Worm (Caenorhabditis elegans) whole organism, L2 larva: ENCODE results near the gene egg-2.
A peak's percentile ranks its signal among the peaks of the same experiment; 100 is the strongest.

Experiments used
- C34F6.9 ChIP-seq: fragments of 150-350 bp; optimal IDR thresholded peaks from 2 replicates; lab custom pipeline; 2014; ENCODE audit warnings: missing biosample characterization, missing genetic modification characterization
- F13H6.1 ChIP-seq: sonication (generic microtip); optimal IDR thresholded peaks from 2 replicates; lab custom pipeline; 2016; ENCODE audit warnings: missing genetic modification characterization, missing compliant biosample characterization
- R02D3.7 ChIP-seq: fragments of 150-350 bp; optimal IDR thresholded peaks from 2 replicates; lab custom pipeline; 2014; ENCODE audit warnings: missing biosample characterization, missing genetic modification characterization
- ZK546.5 ChIP-seq: sonication (generic microtip); optimal IDR thresholded peaks from 2 replicates; lab custom pipeline; 2017; ENCODE audit warnings: missing biosample characterization, missing genetic modification characterization
- alr-1 ChIP-seq: fragments of 150-350 bp; optimal IDR thresholded peaks from 2 replicates; lab custom pipeline; 2014; ENCODE audit warnings: missing biosample characterization, missing genetic modification characterization
- aly-2 ChIP-seq: fragments of 150-350 bp; optimal IDR thresholded peaks from 2 replicates; lab custom pipeline; 2014; ENCODE audit warnings: missing biosample characterization, missing genetic modification characterization
- ama-1 ChIP-seq: fragments of 150-350 bp; optimal IDR thresholded peaks from 2 replicates; lab custom pipeline; 2018; ENCODE audit warnings: inconsistent platforms
- blmp-1 ChIP-seq: sonication (generic microtip); optimal IDR thresholded peaks from 2 replicates; lab custom pipeline; 2017; ENCODE audit warnings: missing genetic modification characterization, mild to moderate bottlenecking, missing compliant biosample characterization, antibody characterized with exemption, moderate library complexity; ENCODE audit not compliant: insufficient read depth
- ceh-16 ChIP-seq: fragments of 150-350 bp; optimal IDR thresholded peaks from 2 replicates; lab custom pipeline; 2014; ENCODE audit warnings: missing biosample characterization, missing genetic modification characterization
- ceh-82 ChIP-seq: fragments of 150-350 bp; optimal IDR thresholded peaks from 2 replicates; lab custom pipeline; 2014; ENCODE audit warnings: missing biosample characterization, missing genetic modification characterization
- dmd-4 ChIP-seq: sonication (generic microtip); optimal IDR thresholded peaks from 2 replicates; lab custom pipeline; 2017; ENCODE audit warnings: missing biosample characterization, missing genetic modification characterization
- elt-1 ChIP-seq: fragments of 150-350 bp; optimal IDR thresholded peaks from 2 replicates; lab custom pipeline; 2014; ENCODE audit warnings: missing biosample characterization, missing genetic modification characterization
- fos-1 ChIP-seq: fragments of 150-350 bp; optimal IDR thresholded peaks from 2 replicates; lab custom pipeline; 2014; ENCODE audit warnings: missing biosample characterization, missing genetic modification characterization
- lin-13 ChIP-seq: fragments of 150-350 bp; optimal IDR thresholded peaks from 2 replicates; lab custom pipeline; 2014; ENCODE audit warnings: missing biosample characterization, missing genetic modification reagents, missing genetic modification characterization
- lin-39 ChIP-seq: fragments of 150-350 bp; optimal IDR thresholded peaks from 2 replicates; lab custom pipeline; 2014; ENCODE audit warnings: missing biosample characterization, missing genetic modification reagents, missing genetic modification characterization
- lsy-2 ChIP-seq, 2 experiments: fragments of 150-350 bp in 1 of 2; sonication (generic microtip) in 1 of 2; optimal IDR thresholded peaks; 2 replicates each; lab custom pipeline; 2014 to 2017; ENCODE audit warnings: missing biosample characterization in 2 of 2, missing genetic modification characterization in 2 of 2
- mab-5 ChIP-seq: fragments of 150-350 bp; optimal IDR thresholded peaks from 2 replicates; lab custom pipeline; 2014; ENCODE audit warnings: missing biosample characterization, missing genetic modification characterization
- nhr-11 ChIP-seq: fragments of 150-350 bp; optimal IDR thresholded peaks from 2 replicates; lab custom pipeline; 2014; ENCODE audit warnings: missing biosample characterization, missing genetic modification characterization
- nhr-129 ChIP-seq: fragments of 150-350 bp; optimal IDR thresholded peaks from 2 replicates; lab custom pipeline; 2014; ENCODE audit warnings: missing biosample characterization, missing genetic modification characterization
- nhr-21 ChIP-seq: fragments of 150-350 bp; optimal IDR thresholded peaks from 2 replicates; lab custom pipeline; 2014; ENCODE audit warnings: missing biosample characterization, missing genetic modification characterization
- nhr-23 ChIP-seq: fragments of 150-350 bp; optimal IDR thresholded peaks from 2 replicates; lab custom pipeline; 2014; ENCODE audit warnings: missing biosample characterization, missing genetic modification reagents, missing genetic modification characterization
- nhr-237 ChIP-seq: fragments of 150-350 bp; optimal IDR thresholded peaks from 2 replicates; lab custom pipeline; 2014; ENCODE audit warnings: missing biosample characterization, missing genetic modification characterization
- nhr-25 ChIP-seq: fragments of 150-350 bp; sonication (generic microtip); optimal IDR thresholded peaks from 3 replicates; lab custom pipeline; 2014; ENCODE audit warnings: missing biosample characterization, missing genetic modification characterization
- nhr-6 ChIP-seq: fragments of 150-350 bp; optimal IDR thresholded peaks from 2 replicates; lab custom pipeline; 2014; ENCODE audit warnings: missing biosample characterization, missing genetic modification characterization
- peb-1 ChIP-seq: fragments of 150-350 bp; optimal IDR thresholded peaks from 2 replicates; lab custom pipeline; 2014; ENCODE audit warnings: missing biosample characterization, missing genetic modification characterization
- sem-4 ChIP-seq: fragments of 150-350 bp; optimal IDR thresholded peaks from 2 replicates; lab custom pipeline; 2014; ENCODE audit warnings: missing biosample characterization, missing genetic modification reagents, missing genetic modification characterization
- skn-1 ChIP-seq: sonication (generic microtip); optimal IDR thresholded peaks from 2 replicates; lab custom pipeline; 2017; ENCODE audit warnings: missing biosample characterization, missing genetic modification characterization
- sma-3 ChIP-seq: sonication (generic microtip); optimal IDR thresholded peaks from 2 replicates; lab custom pipeline; 2016; ENCODE audit warnings: missing genetic modification reagents, missing genetic modification characterization, missing compliant biosample characterization
- sma-9 ChIP-seq, 2 experiments: fragments of 150-350 bp in 1 of 2; sonication (generic microtip) in 1 of 2; optimal IDR thresholded peaks; 2 replicates each; lab custom pipeline; 2014 to 2016; ENCODE audit warnings: missing genetic modification characterization in 2 of 2, mild to moderate bottlenecking in 1 of 2, missing biosample characterization in 1 of 2, missing compliant biosample characterization in 1 of 2, missing genetic modification reagents in 1 of 2, moderate library complexity in 1 of 2
- snpc-4 ChIP-seq: fragments of 150-350 bp; optimal IDR thresholded peaks from 2 replicates; lab custom pipeline; 2014; ENCODE audit warnings: missing biosample characterization, missing genetic modification characterization
- unc-39 ChIP-seq: fragments of 150-350 bp; optimal IDR thresholded peaks from 2 replicates; lab custom pipeline; 2014; ENCODE audit warnings: missing biosample characterization, missing genetic modification characterization
- unc-62 ChIP-seq: fragments of 150-350 bp; optimal IDR thresholded peaks from 2 replicates; lab custom pipeline; 2014; ENCODE audit warnings: missing biosample characterization, missing genetic modification reagents, missing genetic modification characterization
- zag-1 ChIP-seq: fragments of 150-350 bp; optimal IDR thresholded peaks from 2 replicates; lab custom pipeline; 2014; ENCODE audit warnings: missing biosample characterization, missing genetic modification characterization
- ztf-1 ChIP-seq: fragments of 200-800 bp; sonication (Bioruptor generic); conservative IDR thresholded peaks from 2 replicates; pipeline ENCODE4 v1.3.6; 2022; ENCODE audit warnings: missing genetic modification characterization, missing compliant biosample characterization
- ztf-11 ChIP-seq: sonication (generic microtip); optimal IDR thresholded peaks from 2 replicates; lab custom pipeline; 2017; ENCODE audit warnings: missing biosample characterization, missing genetic modification characterization
- ztf-4 ChIP-seq: fragments of 150-350 bp; optimal IDR thresholded peaks from 2 replicates; lab custom pipeline; 2014; ENCODE audit warnings: missing biosample characterization, missing genetic modification characterization

Gene egg-2

ce11 chrIII:7100001-7100400 is 39.6 kb upstream of the egg-2 start, which contains the start of gene ZK418.11:
TSS of gene ZK418.11 (plus strand) at chrIII:7100289.
- TF ChIP-seq lsy-2 (tag; optimal IDR thresholded peaks at IDR 0.05; lab: Kevin White, UChicago) (no peak), nhr-129 (tag; lab: Kevin White, UChicago) (no peak), nhr-21 (no peak), sma-9 (GFP tag; optimal IDR thresholded peaks at IDR 0.05; lab: Kevin White, UChicago) (no peak), sma-9 (tag; optimal IDR thresholded peaks at IDR 0.05; lab: Kevin White, UChicago) (no peak), dmd-4 (tag; lab: Kevin White, UChicago) (no peak), zag-1 (no peak), ama-1 (lab: Kevin White, UChicago) (no peak), nhr-23 (tag; lab: Kevin White, UChicago) (no peak), ztf-11 (tag; lab: Kevin White, UChicago) (no peak), ceh-16 (tag; lab: Kevin White, UChicago) (no peak)

- TF ChIP-seq F13H6.1 (no peak), nhr-25 (tag; lab: Kevin White, UChicago) (no peak), ztf-11 (tag; lab: Kevin White, UChicago) (no peak), blmp-1 (tag; lab: Kevin White, UChicago) (no peak), dmd-4 (tag; lab: Kevin White, UChicago) (no peak), unc-39 (tag; lab: Kevin White, UChicago) (no peak), sma-9 (GFP tag; optimal IDR thresholded peaks at IDR 0.05; lab: Kevin White, UChicago) (no peak), sma-9 (tag; optimal IDR thresholded peaks at IDR 0.05; lab: Kevin White, UChicago) (no peak), ama-1 (lab: Kevin White, UChicago) (no peak), skn-1 (no peak), fos-1 (no peak), peb-1 (tag; lab: Kevin White, UChicago) (no peak), sem-4 (tag; lab: Kevin White, UChicago) (no peak), snpc-4 (tag; lab: Kevin White, UChicago) (no peak), nhr-129 (tag; lab: Kevin White, UChicago) (no peak), elt-1 (tag; lab: Kevin White, UChicago) (no peak), zag-1 (no peak), aly-2 (tag; lab: Kevin White, UChicago) (no peak), ZK546.5 (tag; lab: Kevin White, UChicago) (no peak), lin-13 (no peak), lin-39 (no peak)
These were observed 36.1 kb upstream of the egg-2 start for ce11 chrIII:7096481-7096880.

- peak; percentile 20 for TF ChIP-seq sma-9 (GFP tag; optimal IDR thresholded peaks at IDR 0.05; lab: Kevin White, UChicago)
- TF ChIP-seq sma-9 (tag; optimal IDR thresholded peaks at IDR 0.05; lab: Kevin White, UChicago) = no peak
- no peak for TF ChIP-seq F13H6.1
- peak in 1 of 2 experiments; percentile 4 for TF ChIP-seq lsy-2 (tag; optimal IDR thresholded peaks at IDR 0.05; lab: Kevin White, UChicago)
These were observed 34.8 kb upstream of the egg-2 start, which contains the start of gene nhr-9 for ce11 chrIII:7095156-7095555. TSS of gene nhr-9 (plus strand) at chrIII:7095462.

ce11 chrIII:7091042-7091441 is 30.7 kb upstream of the egg-2 start, which contains the start of gene ZK418.2:
TSS of gene ZK418.2 (plus strand) at chrIII:7091342.
- TF ChIP-seq ztf-4 (tag; lab: Kevin White, UChicago) (no peak), unc-62 (no peak), blmp-1 (tag; lab: Kevin White, UChicago) (no peak), nhr-129 (tag; lab: Kevin White, UChicago) (no peak), ama-1 (lab: Kevin White, UChicago) (no peak)

- TF ChIP-seq sma-3 (GFP tag; lab: Kevin White, UChicago) (no peak), lsy-2 (tag; optimal IDR thresholded peaks at IDR 0.05; lab: Kevin White, UChicago) (peak in 1 of 2 experiments; percentile 16), sma-9 (GFP tag; optimal IDR thresholded peaks at IDR 0.05; lab: Kevin White, UChicago) (peak; percentile 5), sma-9 (tag; optimal IDR thresholded peaks at IDR 0.05; lab: Kevin White, UChicago) (no peak), nhr-25 (tag; lab: Kevin White, UChicago) (no peak), C34F6.9 (peak; percentile 33), nhr-129 (tag; lab: Kevin White, UChicago) (no peak), nhr-21 (peak; percentile 16)
These were observed 30.2 kb upstream of the egg-2 start, which contains the start of gene ZK418.10 for ce11 chrIII:7090545-7090944. TSS of gene ZK418.10 (minus strand) at chrIII:7090692.

- no peak for TF ChIP-seq ceh-16 (tag; lab: Kevin White, UChicago)
- TF ChIP-seq C34F6.9 = peak; percentile 66
- peak; percentile 50 for TF ChIP-seq fos-1
- TF ChIP-seq ama-1 (lab: Kevin White, UChicago) = no peak
- TF ChIP-seq lin-39 = no peak
- TF ChIP-seq R02D3.7 = no peak
- no peak for TF ChIP-seq nhr-25 (tag; lab: Kevin White, UChicago)
- no peak for TF ChIP-seq aly-2 (tag; lab: Kevin White, UChicago)
- TF ChIP-seq nhr-11 (tag; lab: Kevin White, UChicago) = no peak
- no peak for TF ChIP-seq zag-1
- TF ChIP-seq ztf-1 (GFP tag; lab: Robert Waterston, UW) = no peak
- TF ChIP-seq nhr-6 = no peak
- TF ChIP-seq sma-3 (GFP tag; lab: Kevin White, UChicago) = peak; percentile 84
- TF ChIP-seq alr-1 (tag; lab: Kevin White, UChicago) = no peak
- no peak for TF ChIP-seq ZK546.5 (tag; lab: Kevin White, UChicago)
- no peak for TF ChIP-seq unc-62
- TF ChIP-seq snpc-4 (tag; lab: Kevin White, UChicago) = no peak
- TF ChIP-seq ztf-4 (tag; lab: Kevin White, UChicago) = no peak
- TF ChIP-seq dmd-4 (tag; lab: Kevin White, UChicago) = no peak
- TF ChIP-seq nhr-129 (tag; lab: Kevin White, UChicago) = peak; percentile 25
- TF ChIP-seq ceh-82 = no peak
- TF ChIP-seq nhr-237 (tag; lab: Kevin White, UChicago) = no peak
- no peak for TF ChIP-seq nhr-23 (tag; lab: Kevin White, UChicago)
- TF ChIP-seq elt-1 (tag; lab: Kevin White, UChicago) = no peak
- peak; percentile 69 for TF ChIP-seq F13H6.1
- TF ChIP-seq mab-5 = no peak
These were observed 27.4 kb upstream of the egg-2 start, which contains the start of gene fubl-2 for ce11 chrIII:7087691-7088323. TSS of gene fubl-2 (minus strand) at chrIII:7087741.
